Fruit fly (Drosophila melanogaster): ENCODE measurements around the gene CG8260.

- TF ChIP-seq CG8478 (optimal IDR thresholded peaks at IDR 0.05) = no peak
- TF ChIP-seq CTCF (optimal IDR thresholded peaks at IDR 0.05) = no peak
Measured at dm6 chrX:15733192-15733892, 22.8 kb upstream of the CG8260 start.
